Fruit fly (Drosophila melanogaster) whole organism, embryonic: ENCODE data around the gene RpS25.

Experiments used
- Bdp1 ChIP-seq: fragments of 200-800 bp; sonication (Bioruptor generic); optimal IDR thresholded peaks from 3 replicates; lab custom pipeline; 2016; ENCODE audit warnings: missing biosample characterization, missing genetic modification characterization
- CG10543 ChIP-seq: fragments of 200-800 bp; sonication (Bioruptor generic); optimal IDR thresholded peaks from 3 replicates; lab custom pipeline; 2017; ENCODE audit warnings: missing biosample characterization, mild to moderate bottlenecking, missing genetic modification characterization, moderate library complexity
- CG11560 ChIP-seq: fragments of 200-800 bp; sonication (Bioruptor generic); IDR thresholded peaks from 3 replicates; pipeline ENCODE4 v1.3.6; 2022; ENCODE audit warnings: missing biosample characterization, missing genetic modification characterization
- CG11695 ChIP-seq: fragments of 200-800 bp; sonication (Bioruptor generic); IDR thresholded peaks from 3 replicates; pipeline ENCODE4 v1.3.6; 2022; ENCODE audit warnings: missing biosample characterization, missing genetic modification characterization
- CG12104 ChIP-seq: fragments of 200-800 bp; sonication (Bioruptor generic); optimal IDR thresholded peaks from 3 replicates; lab custom pipeline; 2016; ENCODE audit warnings: missing biosample characterization, missing genetic modification characterization
- CG1233 ChIP-seq: fragments of 200-800 bp; sonication (Bioruptor generic); optimal IDR thresholded peaks from 4 replicates; lab custom pipeline; 2018; ENCODE audit warnings: missing biosample characterization, mild to moderate bottlenecking, missing genetic modification characterization
- CG15269 ChIP-seq: fragments of 200-800 bp; sonication (Bioruptor generic); optimal IDR thresholded peaks from 2 replicates; lab custom pipeline; 2018; ENCODE audit warnings: missing biosample characterization, mild to moderate bottlenecking, missing genetic modification characterization, moderate library complexity
- CG15696 ChIP-seq: fragments of 200-800 bp; sonication (Bioruptor generic); optimal IDR thresholded peaks from 2 replicates; lab custom pipeline; 2019; ENCODE audit warnings: missing biosample characterization, mild to moderate bottlenecking, missing genetic modification characterization, moderate library complexity
- CG2120 ChIP-seq: fragments of 200-800 bp; sonication (Bioruptor generic); optimal IDR thresholded peaks from 3 replicates; lab custom pipeline; 2016; ENCODE audit warnings: missing biosample characterization, missing genetic modification characterization
- CG2129 ChIP-seq: fragments of 200-800 bp; sonication (Bioruptor generic); IDR thresholded peaks from 2 replicates; pipeline ENCODE4 v1.3.6; 2022; ENCODE audit warnings: missing biosample characterization, missing genetic modification characterization; ENCODE audit not compliant: partially characterized antibody
- CG30431 ChIP-seq: fragments of 200-800 bp; sonication (Bioruptor generic); optimal IDR thresholded peaks from 2 replicates; lab custom pipeline; 2017; ENCODE audit warnings: missing biosample characterization, missing genetic modification characterization
- CG31365 ChIP-seq: fragments of 200-800 bp; sonication (Bioruptor generic); optimal IDR thresholded peaks from 2 replicates; lab custom pipeline; 2018; ENCODE audit warnings: missing biosample characterization, mild to moderate bottlenecking, missing genetic modification characterization
- CG4730 ChIP-seq: fragments of 200-800 bp; sonication (Bioruptor generic); IDR thresholded peaks from 2 replicates; pipeline ENCODE4 v1.3.6; 2022; ENCODE audit warnings: missing biosample characterization, missing genetic modification characterization
- CG6272 ChIP-seq: fragments of 200-800 bp; sonication (Bioruptor generic); IDR thresholded peaks from 2 replicates; pipeline ENCODE4 v1.3.6; 2022; ENCODE audit warnings: missing biosample characterization, missing genetic modification characterization
- CG6689 ChIP-seq: fragments of 200-800 bp; sonication (Bioruptor generic); IDR thresholded peaks from 2 replicates; pipeline ENCODE4 v1.3.6; 2022; ENCODE audit warnings: missing biosample characterization, missing genetic modification characterization
- CG6765 ChIP-seq: fragments of 200-800 bp; sonication (Bioruptor generic); optimal IDR thresholded peaks from 3 replicates; lab custom pipeline; 2017; ENCODE audit warnings: missing biosample characterization, mild to moderate bottlenecking, missing genetic modification characterization
- CG6813 ChIP-seq: fragments of 200-800 bp; sonication (Bioruptor generic); optimal IDR thresholded peaks from 2 replicates; lab custom pipeline; 2017; ENCODE audit warnings: missing biosample characterization, missing genetic modification characterization, mild to moderate bottlenecking, moderate library complexity, missing genetic modification reagents
- CG7357 ChIP-seq: fragments of 200-800 bp; sonication (Bioruptor generic); IDR thresholded peaks from 3 replicates; pipeline ENCODE4 v1.3.6; 2022; ENCODE audit warnings: missing biosample characterization, missing genetic modification characterization
- CG9727 ChIP-seq: fragments of 200-800 bp; sonication (Bioruptor generic); optimal IDR thresholded peaks from 3 replicates; lab custom pipeline; 2017; ENCODE audit warnings: missing biosample characterization, mild to moderate bottlenecking, missing genetic modification characterization
- CG9876 ChIP-seq: fragments of 200-800 bp; sonication (Bioruptor generic); optimal IDR thresholded peaks from 2 replicates; lab custom pipeline; 2016; ENCODE audit warnings: missing biosample characterization, missing genetic modification characterization
- Deaf1 ChIP-seq: fragments of 200-800 bp; optimal IDR thresholded peaks from 3 replicates; lab custom pipeline; 2019; ENCODE audit warnings: missing biosample characterization, mild to moderate bottlenecking, missing genetic modification characterization, moderate library complexity
- Dfd ChIP-seq, 2 experiments: fragments of >200 bp; optimal IDR thresholded peaks; 2 replicates each; lab custom pipeline; 2017; ENCODE audit warnings: missing biosample characterization in 2 of 2, missing genetic modification characterization in 2 of 2
- ERR ChIP-seq: fragments of 200-800 bp; sonication (Bioruptor generic); optimal IDR thresholded peaks from 2 replicates; lab custom pipeline; 2016; ENCODE audit warnings: missing biosample characterization, missing genetic modification characterization
- GATAe ChIP-seq: fragments of 200-800 bp; sonication (Bioruptor generic); conservative IDR thresholded peaks from 2 replicates; pipeline ENCODE4 v1.3.6; 2022; ENCODE audit warnings: missing biosample characterization, missing genetic modification characterization
- Hsf ChIP-seq: fragments of 200-800 bp; sonication (Bioruptor generic); optimal IDR thresholded peaks from 3 replicates; lab custom pipeline; 2016; ENCODE audit warnings: missing biosample characterization, missing genetic modification characterization
- Lpt ChIP-seq: fragments of >200 bp; optimal IDR thresholded peaks from 2 replicates; lab custom pipeline; 2018; ENCODE audit warnings: missing biosample characterization, missing genetic modification characterization
- Mes4 ChIP-seq: fragments of 200-800 bp; sonication (Bioruptor generic); optimal IDR thresholded peaks from 2 replicates; lab custom pipeline; 2016; ENCODE audit warnings: missing biosample characterization, missing genetic modification characterization
- Mrtf ChIP-seq: fragments of 200-800 bp; sonication (Bioruptor generic); IDR thresholded peaks from 3 replicates; pipeline ENCODE4 v1.3.6; 2022; ENCODE audit warnings: missing biosample characterization, missing genetic modification characterization
- NK7.1 ChIP-seq: fragments of 200-800 bp; sonication (Bioruptor generic); optimal IDR thresholded peaks from 3 replicates; lab custom pipeline; 2016; ENCODE audit warnings: missing biosample characterization, missing genetic modification characterization
- Neu2 ChIP-seq: fragments of 200-800 bp; sonication (Bioruptor generic); optimal IDR thresholded peaks from 3 replicates; lab custom pipeline; 2016; ENCODE audit warnings: missing biosample characterization, missing genetic modification characterization, borderline replicate concordance
- PHDP ChIP-seq: fragments of 200-800 bp; sonication (Bioruptor generic); optimal IDR thresholded peaks from 3 replicates; lab custom pipeline; 2018; ENCODE audit warnings: missing biosample characterization, mild to moderate bottlenecking, missing genetic modification characterization, moderate library complexity
- Xrp1 ChIP-seq: fragments of 200-800 bp; sonication (Bioruptor generic); IDR thresholded peaks from 2 replicates; pipeline ENCODE4 v1.3.6; 2022; ENCODE audit warnings: missing biosample characterization, missing genetic modification characterization
- abd-A ChIP-seq: fragments of 200-800 bp; sonication (Bioruptor generic); optimal IDR thresholded peaks from 3 replicates; lab custom pipeline; 2019; ENCODE audit warnings: missing biosample characterization, mild to moderate bottlenecking, missing genetic modification characterization, moderate library complexity
- chinmo ChIP-seq: fragments of 200-800 bp; sonication (Bioruptor generic); IDR thresholded peaks from 4 replicates; pipeline ENCODE4 v1.3.6; 2022; ENCODE audit warnings: missing biosample characterization, missing genetic modification characterization; ENCODE audit not compliant: partially characterized antibody
- corto ChIP-seq: fragments of 200-800 bp; sonication (Bioruptor generic); optimal IDR thresholded peaks from 2 replicates; lab custom pipeline; 2016; ENCODE audit warnings: missing biosample characterization, mild to moderate bottlenecking, missing genetic modification characterization, moderate library complexity
- dysf ChIP-seq: fragments of 200-800 bp; sonication (Bioruptor generic); IDR thresholded peaks from 3 replicates; pipeline ENCODE4 v1.3.6; 2022; ENCODE audit warnings: missing biosample characterization, missing genetic modification characterization
- fd102C ChIP-seq: fragments of 200-800 bp; sonication (Bioruptor generic); optimal IDR thresholded peaks from 2 replicates; lab custom pipeline; 2018; ENCODE audit warnings: missing biosample characterization, mild to moderate bottlenecking, missing genetic modification characterization, moderate library complexity
- grau ChIP-seq: fragments of 200-800 bp; optimal IDR thresholded peaks from 3 replicates; lab custom pipeline; 2019; ENCODE audit warnings: missing biosample characterization, mild to moderate bottlenecking, missing genetic modification characterization, moderate library complexity
- gt ChIP-seq: fragments of 200-800 bp; sonication (Bioruptor generic); IDR thresholded peaks from 2 replicates; pipeline ENCODE4 v1.3.6; 2022; ENCODE audit warnings: missing biosample characterization, missing genetic modification characterization
- ham ChIP-seq: fragments of 200-800 bp; sonication (Bioruptor generic); IDR thresholded peaks from 2 replicates; pipeline ENCODE4 v1.3.6; 2022; ENCODE audit warnings: missing biosample characterization, missing genetic modification characterization
- lbe ChIP-seq: fragments of 200-800 bp; sonication (Bioruptor generic); optimal IDR thresholded peaks from 2 replicates; lab custom pipeline; 2016; ENCODE audit warnings: missing biosample characterization, mild to moderate bottlenecking, missing genetic modification characterization
- pros ChIP-seq: fragments of 200-800 bp; sonication (Bioruptor generic); optimal IDR thresholded peaks from 3 replicates; lab custom pipeline; 2019; ENCODE audit warnings: missing biosample characterization, mild to moderate bottlenecking, missing genetic modification characterization, moderate library complexity
- ro ChIP-seq: fragments of 200-800 bp; sonication (Bioruptor generic); IDR thresholded peaks from 2 replicates; pipeline ENCODE4 v1.3.6; 2022; ENCODE audit warnings: missing biosample characterization, missing genetic modification characterization
- salm ChIP-seq: fragments of 200-800 bp; sonication (Bioruptor generic); optimal IDR thresholded peaks from 2 replicates; lab custom pipeline; 2018; ENCODE audit warnings: missing biosample characterization, mild to moderate bottlenecking, missing genetic modification characterization
- sc ChIP-seq, 3 experiments: fragments of >200 bp in 2 of 3; fragments of 200-800 bp in 1 of 3; sonication (Bioruptor generic) in 1 of 3; optimal IDR thresholded peaks; 2 replicates in 2 of 3; 3 replicates in 1 of 3; lab custom pipeline; 2017; ENCODE audit warnings: mild to moderate bottlenecking in 1 of 3, missing biosample characterization in 1 of 3, missing genetic modification characterization in 1 of 3, missing genetic modification reagents in 1 of 3
- sens-2 ChIP-seq: fragments of 200-800 bp; sonication (Bioruptor generic); IDR thresholded peaks from 2 replicates; pipeline ENCODE4 v1.3.6; 2022; ENCODE audit warnings: missing biosample characterization, missing genetic modification characterization
- sob ChIP-seq: fragments of 200-800 bp; sonication (Bioruptor generic); IDR thresholded peaks from 2 replicates; pipeline ENCODE4 v1.3.6; 2022; ENCODE audit warnings: missing biosample characterization, missing genetic modification characterization

Gene RpS25

dm6 chr3R:11221437-11222230 lies 5.5 kb upstream of the RpS25 start, which contains the start of the genes CG6693 and RpL3 (continued):
- no peak for TF ChIP-seq sc (optimal IDR thresholded peaks at IDR 0.05; lab: Kevin White, UChicago)
- peak; percentile 54 for TF ChIP-seq sc (GFP tag; optimal IDR thresholded peaks at IDR 0.05; lab: Kevin White, UChicago)
- peak; percentile 50 for TF ChIP-seq Bdp1 (GFP tag; lab: Kevin White, UChicago)
- TF ChIP-seq Neu2 (GFP tag; lab: Kevin White, UChicago), result peak; percentile 26
- peak; percentile 86 for TF ChIP-seq PHDP (tag; lab: Kevin White, UChicago)
- peak; percentile 53 for TF ChIP-seq pros (GFP tag; lab: Kevin White, UChicago)
- TF ChIP-seq NK7.1, result peak; percentile 67
- peak; percentile 71 for TF ChIP-seq salm (tag; lab: Kevin White, UChicago)
- peak; percentile 47 for TF ChIP-seq ERR (GFP tag; lab: Kevin White, UChicago)
- TF ChIP-seq Dfd (GFP tag; optimal IDR thresholded peaks at IDR 0.05; lab: Kevin White, UChicago), result no peak
- peak; percentile 82; the same call in 2 of the 4 replicates for TF ChIP-seq chinmo (GFP tag; lab: Robert Waterston, UW)
- TF ChIP-seq gt, result no peak
- peak; percentile 90 for TF ChIP-seq CG6813
- TF ChIP-seq CG10543, result peak; percentile 82
- TF ChIP-seq CG2120, result peak; percentile 55
- TF ChIP-seq CG9727 (GFP tag; lab: Kevin White, UChicago), result peak; percentile 77
- TF ChIP-seq corto (GFP tag; lab: Kevin White, UChicago), result no peak
- TF ChIP-seq grau (tag; lab: Kevin White, UChicago), result peak; percentile 77
- no peak; the same call in 2 of the 3 replicates for TF ChIP-seq CG11560 (tag; lab: Robert Waterston, UW)
- TF ChIP-seq CG7357, result 0 out of 3 replicates have a peak, but pooled peaks have one; percentile 24
- TF ChIP-seq CG30431 (GFP tag; lab: Kevin White, UChicago), result no peak
- peak; percentile 49 for TF ChIP-seq Deaf1 (tag; lab: Kevin White, UChicago)
- peak; percentile 82 for TF ChIP-seq CG15269 (tag; lab: Kevin White, UChicago)
- TF ChIP-seq CG2129 (GFP tag; lab: Robert Waterston, UW), result no peak
- peak; percentile 74 for TF ChIP-seq CG12104 (GFP tag; lab: Kevin White, UChicago)
- peak; percentile 74 for TF ChIP-seq lbe (GFP tag; lab: Kevin White, UChicago)
- peak; percentile 38 for TF ChIP-seq CG4730 (GFP tag; lab: Robert Waterston, UW)
- no peak for TF ChIP-seq Lpt (GFP tag; lab: Kevin White, UChicago)
- peak; percentile 42 for TF ChIP-seq CG15696
- peak; percentile 44 for TF ChIP-seq Xrp1
- TF ChIP-seq sob (GFP tag; lab: Robert Waterston, UW), result peak; percentile 85
- peak; percentile 59 for TF ChIP-seq Hsf
- TF ChIP-seq ham (GFP tag; lab: Robert Waterston, UW), result no peak
- TF ChIP-seq CG6689 (GFP tag; lab: Robert Waterston, UW), result peak; percentile 60
- peak; percentile 43; the same call in 2 of the 3 replicates for TF ChIP-seq dysf (GFP tag; lab: Robert Waterston, UW)
- TF ChIP-seq GATAe (GFP tag; lab: Robert Waterston, UW), result no peak
- TF ChIP-seq sens-2 (GFP tag; lab: Robert Waterston, UW), result peak; percentile 71
- peak; percentile 71 for TF ChIP-seq CG9876 (GFP tag; lab: Kevin White, UChicago)
- peak; percentile 47; the same call in 1 of the 2 replicates for TF ChIP-seq CG6272 (GFP tag; lab: Robert Waterston, UW)
- peak; percentile 79 for TF ChIP-seq CG1233 (GFP tag; lab: Kevin White, UChicago)
- peak; percentile 74 for TF ChIP-seq fd102C
- no peak for TF ChIP-seq abd-A
- peak; percentile 93 for TF ChIP-seq CG6765
- TF ChIP-seq CG11695 (GFP tag; lab: Robert Waterston, UW), result peak; percentile 57; the same call in 2 of the 3 replicates
- peak; percentile 85 for TF ChIP-seq CG31365 (tag; lab: Kevin White, UChicago)
- TF ChIP-seq Mes4 (GFP tag; lab: Kevin White, UChicago), result peak; percentile 81
- peak; percentile 51; the same call in 1 of the 3 replicates for TF ChIP-seq Mrtf
- TF ChIP-seq ro (GFP tag; lab: Robert Waterston, UW), result no peak
